Worm (Caenorhabditis elegans) whole organism, L4 larva: ENCODE measurements around the gene cest-9.2.

Experiments
- F10B5.3 ChIP-seq: sonication (generic microtip); optimal IDR thresholded peaks from 2 replicates; lab custom pipeline; 2016; ENCODE audit warnings: mild to moderate bottlenecking, missing genetic modification characterization, missing compliant biosample characterization
- T20F7.1 ChIP-seq: fragments of 200-800 bp; sonication (Bioruptor generic); optimal IDR thresholded peaks from 2 replicates; lab custom pipeline; 2018; ENCODE audit warnings: mild to moderate bottlenecking, missing genetic modification characterization, missing compliant biosample characterization
- T26A8.4 ChIP-seq: fragments of 200-800 bp; sonication (Bioruptor generic); IDR thresholded peaks from 2 replicates; pipeline ENCODE4 v1.3.6; 2022; ENCODE audit warnings: missing genetic modification characterization, missing compliant biosample characterization
- Y105C5A.15 ChIP-seq: fragments of 200-800 bp; sonication (Bioruptor generic); IDR thresholded peaks from 2 replicates; pipeline ENCODE4 v1.3.6; 2022; ENCODE audit warnings: missing genetic modification characterization, missing compliant biosample characterization
- Y75B8A.6 ChIP-seq: fragments of 200-800 bp; sonication (Bioruptor generic); IDR thresholded peaks from 2 replicates; pipeline ENCODE4 v1.3.6; 2022; ENCODE audit warnings: missing genetic modification reagents, missing genetic modification characterization, missing compliant biosample characterization
- aha-1 ChIP-seq: fragments of 150-350 bp; peaks from one replicate; lab custom pipeline; 2014; ENCODE audit warnings: missing biosample characterization, missing genetic modification characterization
- ama-1 ChIP-seq: fragments of 150-350 bp; optimal IDR thresholded peaks from 2 replicates; lab custom pipeline; 2014; ENCODE audit warnings: inconsistent platforms, mixed read lengths
- ceh-28 ChIP-seq: fragments of 150-350 bp; optimal IDR thresholded peaks from 2 replicates; lab custom pipeline; 2014; ENCODE audit warnings: missing biosample characterization, missing genetic modification reagents, missing genetic modification characterization
- ceh-32 ChIP-seq: sonication (generic microtip); optimal IDR thresholded peaks from 2 replicates; lab custom pipeline; 2016; ENCODE audit warnings: mild to moderate bottlenecking, missing genetic modification characterization, missing compliant biosample characterization; ENCODE audit not compliant: poor library complexity
- ceh-62 ChIP-seq: sonication (generic microtip); optimal IDR thresholded peaks from 2 replicates; lab custom pipeline; 2017; ENCODE audit warnings: missing biosample characterization, missing genetic modification characterization
- ceh-82 ChIP-seq: sonication (generic microtip); optimal IDR thresholded peaks from 2 replicates; lab custom pipeline; 2017; ENCODE audit warnings: missing biosample characterization, missing genetic modification characterization
- cey-2 ChIP-seq: sonication (generic microtip); optimal IDR thresholded peaks from 3 replicates; lab custom pipeline; 2017; ENCODE audit warnings: missing genetic modification characterization, mild to moderate bottlenecking, missing compliant biosample characterization, antibody characterized with exemption, borderline replicate concordance; ENCODE audit not compliant: insufficient read depth
- ctbp-1 ChIP-seq: fragments of 200-800 bp; sonication (Bioruptor generic); IDR thresholded peaks from 2 replicates; pipeline ENCODE4 v1.3.6; 2022; ENCODE audit warnings: missing genetic modification reagents, missing genetic modification characterization, missing compliant biosample characterization
- daf-12 ChIP-seq: fragments of 150-350 bp; optimal IDR thresholded peaks from 2 replicates; lab custom pipeline; 2014; ENCODE audit warnings: missing biosample characterization, missing genetic modification reagents, missing genetic modification characterization
- daf-19 ChIP-seq: fragments of 200-800 bp; sonication (Bioruptor generic); conservative IDR thresholded peaks from 2 replicates; pipeline ENCODE4 v1.3.6; 2022; ENCODE audit warnings: missing genetic modification characterization, missing compliant biosample characterization
- dmd-9 ChIP-seq: fragments of 200-800 bp; sonication (Bioruptor generic); IDR thresholded peaks from 2 replicates; pipeline ENCODE4 v1.3.6; 2022; ENCODE audit warnings: missing genetic modification reagents, missing genetic modification characterization, missing compliant biosample characterization
- egl-27 ChIP-seq: sonication (generic microtip); optimal IDR thresholded peaks from 3 replicates; lab custom pipeline; 2017; ENCODE audit warnings: missing biosample characterization, missing genetic modification reagents, missing genetic modification characterization
- fkh-10 ChIP-seq: fragments of 150-350 bp; optimal IDR thresholded peaks from 2 replicates; lab custom pipeline; 2014; ENCODE audit warnings: missing biosample characterization, missing genetic modification reagents, missing genetic modification characterization
- fos-1 ChIP-seq: fragments of 150-350 bp; optimal IDR thresholded peaks from 2 replicates; lab custom pipeline; 2014; ENCODE audit warnings: missing biosample characterization, missing genetic modification characterization
- gei-8 ChIP-seq: fragments of 200-800 bp; sonication (Bioruptor generic); optimal IDR thresholded peaks from 2 replicates; lab custom pipeline; 2018; ENCODE audit warnings: mild to moderate bottlenecking, missing genetic modification characterization, missing compliant biosample characterization
- hlh-11 ChIP-seq: fragments of 200-800 bp; sonication (Bioruptor generic); optimal IDR thresholded peaks from 2 replicates; lab custom pipeline; 2018; ENCODE audit warnings: mild to moderate bottlenecking, missing genetic modification characterization, missing compliant biosample characterization
- lin-1 ChIP-seq: fragments of 200-800 bp; sonication (Bioruptor generic); IDR thresholded peaks from 2 replicates; pipeline ENCODE4 v1.3.6; 2022; ENCODE audit warnings: missing genetic modification reagents, missing genetic modification characterization, missing compliant biosample characterization
- lin-13 ChIP-seq: fragments of 150-350 bp; optimal IDR thresholded peaks from 2 replicates; lab custom pipeline; 2014; ENCODE audit warnings: missing biosample characterization, missing genetic modification reagents, missing genetic modification characterization
- lin-15B ChIP-seq: fragments of 150-350 bp; sonication (generic microtip); optimal IDR thresholded peaks from 3 replicates; lab custom pipeline; 2014; ENCODE audit warnings: missing biosample characterization, missing genetic modification characterization
- lin-29 ChIP-seq: fragments of 200-800 bp; sonication (Bioruptor generic); IDR thresholded peaks from 2 replicates; pipeline ENCODE4 v1.3.6; 2022; ENCODE audit warnings: missing genetic modification reagents, missing genetic modification characterization, missing compliant biosample characterization
- lin-38 ChIP-seq: fragments of 200-800 bp; sonication (Bioruptor generic); IDR thresholded peaks from 2 replicates; pipeline ENCODE4 v1.3.6; 2022; ENCODE audit warnings: missing genetic modification reagents, missing genetic modification characterization, missing compliant biosample characterization
- lin-39 ChIP-seq: fragments of 150-350 bp; optimal IDR thresholded peaks from 2 replicates; lab custom pipeline; 2014; ENCODE audit warnings: missing biosample characterization, missing genetic modification reagents, missing genetic modification characterization
- lir-3 ChIP-seq: sonication (generic microtip); optimal IDR thresholded peaks from 2 replicates; lab custom pipeline; 2016; ENCODE audit warnings: mild to moderate bottlenecking, missing genetic modification characterization, missing compliant biosample characterization
- lsy-2 ChIP-seq, 2 experiments: fragments of 150-350 bp in 1 of 2; sonication (generic microtip) in 1 of 2; optimal IDR thresholded peaks; 2 replicates each; lab custom pipeline; 2014 to 2017; ENCODE audit warnings: missing biosample characterization in 2 of 2, missing genetic modification characterization in 2 of 2
- madf-9 ChIP-seq: fragments of 200-800 bp; sonication (Bioruptor generic); conservative IDR thresholded peaks from 2 replicates; pipeline ENCODE4 v1.3.6; 2022; ENCODE audit warnings: missing genetic modification reagents, missing genetic modification characterization, missing compliant biosample characterization
- mes-2 ChIP-seq: sonication (generic microtip); optimal IDR thresholded peaks from 2 replicates; lab custom pipeline; 2016; ENCODE audit warnings: missing genotype, mild to moderate bottlenecking, missing genetic modification characterization, missing compliant biosample characterization; ENCODE audit not compliant: poor library complexity, severe bottlenecking
- mxl-2 ChIP-seq: fragments of 200-800 bp; sonication (Bioruptor generic); conservative IDR thresholded peaks from 2 replicates; pipeline ENCODE4 v1.3.6; 2022; ENCODE audit warnings: missing genetic modification reagents, missing genetic modification characterization, missing compliant biosample characterization
- mxl-3 ChIP-seq: fragments of 200-800 bp; sonication (Bioruptor generic); optimal IDR thresholded peaks from 2 replicates; lab custom pipeline; 2018; ENCODE audit warnings: mild to moderate bottlenecking, missing genetic modification characterization, missing compliant biosample characterization
- nhr-10 ChIP-seq: fragments of 150-350 bp; optimal IDR thresholded peaks from 2 replicates; lab custom pipeline; 2014; ENCODE audit warnings: missing biosample characterization, missing genetic modification characterization
- nhr-111 ChIP-seq: fragments of 200-800 bp; sonication (Bioruptor generic); optimal IDR thresholded peaks from 2 replicates; lab custom pipeline; 2018; ENCODE audit warnings: mild to moderate bottlenecking, missing genetic modification characterization, missing compliant biosample characterization
- nhr-237 ChIP-seq: sonication (generic microtip); optimal IDR thresholded peaks from 2 replicates; lab custom pipeline; 2017; ENCODE audit warnings: missing biosample characterization, missing genetic modification characterization
- nhr-25 ChIP-seq: sonication (generic microtip); optimal IDR thresholded peaks from 2 replicates; lab custom pipeline; 2017; ENCODE audit warnings: missing genetic modification characterization, mild to moderate bottlenecking, missing compliant biosample characterization, antibody characterized with exemption, moderate library complexity, borderline replicate concordance; ENCODE audit not compliant: insufficient read depth
- nhr-28 ChIP-seq: fragments of 150-350 bp; optimal IDR thresholded peaks from 2 replicates; lab custom pipeline; 2014; ENCODE audit warnings: missing biosample characterization, missing genetic modification characterization
- nhr-48 ChIP-seq: sonication (generic microtip); optimal IDR thresholded peaks from 2 replicates; lab custom pipeline; 2016; ENCODE audit warnings: mild to moderate bottlenecking, missing genetic modification characterization, missing compliant biosample characterization
- nhr-76 ChIP-seq: fragments of 150-350 bp; optimal IDR thresholded peaks from 2 replicates; lab custom pipeline; 2014; ENCODE audit warnings: missing biosample characterization, missing genetic modification characterization
- pha-4 ChIP-seq, 2 experiments: fragments of 150-350 bp in 1 of 2; fragments of 200-800 bp in 1 of 2; sonication (Bioruptor generic) in 1 of 2; IDR thresholded peaks in 1 of 2; optimal IDR thresholded peaks in 1 of 2; 2 replicates each; pipeline versions ENCODE4 v1.3.6 to Lab custom; 2014 to 2022; ENCODE audit warnings: missing genetic modification characterization in 2 of 2, missing genetic modification reagents in 2 of 2, missing biosample characterization in 1 of 2, missing compliant biosample characterization in 1 of 2
- php-3 ChIP-seq: fragments of 200-800 bp; sonication (Bioruptor generic); IDR thresholded peaks from 2 replicates; pipeline ENCODE4 v1.3.6; 2022; ENCODE audit warnings: missing genetic modification reagents, missing genetic modification characterization, missing compliant biosample characterization
- saeg-2 ChIP-seq: fragments of 200-800 bp; sonication (Bioruptor generic); IDR thresholded peaks from 2 replicates; pipeline ENCODE4 v1.3.6; 2022; ENCODE audit warnings: missing genetic modification reagents, missing genetic modification characterization, missing compliant biosample characterization
- skn-1 ChIP-seq: fragments of 150-350 bp; optimal IDR thresholded peaks from 2 replicates; lab custom pipeline; 2014; ENCODE audit warnings: missing biosample characterization, missing genetic modification characterization
- snpc-1.2 ChIP-seq: fragments of 200-800 bp; sonication (Bioruptor generic); IDR thresholded peaks from 2 replicates; pipeline ENCODE4 v1.3.6; 2022; ENCODE audit warnings: missing genetic modification reagents, missing genetic modification characterization, missing compliant biosample characterization
- snpc-4 ChIP-seq: fragments of 150-350 bp; optimal IDR thresholded peaks from 2 replicates; lab custom pipeline; 2014; ENCODE audit warnings: missing biosample characterization, missing genetic modification characterization
- spr-3 ChIP-seq: fragments of 200-800 bp; sonication (Bioruptor generic); optimal IDR thresholded peaks from 2 replicates; lab custom pipeline; 2018; ENCODE audit warnings: mild to moderate bottlenecking, missing genetic modification characterization, missing compliant biosample characterization
- tra-1 ChIP-seq: fragments of 200-800 bp; sonication (Bioruptor generic); IDR thresholded peaks from 2 replicates; pipeline ENCODE4 v1.3.6; 2022; ENCODE audit warnings: missing genetic modification reagents, missing genetic modification characterization, missing compliant biosample characterization
- zfp-2 ChIP-seq: sonication (generic microtip); optimal IDR thresholded peaks from 2 replicates; lab custom pipeline; 2016; ENCODE audit warnings: mild to moderate bottlenecking, missing genetic modification characterization, missing compliant biosample characterization
- zip-11 ChIP-seq: fragments of 200-800 bp; sonication (Bioruptor generic); IDR thresholded peaks from 2 replicates; pipeline ENCODE4 v1.3.6; 2022; ENCODE audit warnings: missing genetic modification characterization, missing compliant biosample characterization
- ztf-7 ChIP-seq: fragments of 150-350 bp; optimal IDR thresholded peaks from 2 replicates; lab custom pipeline; 2014; ENCODE audit warnings: missing biosample characterization, missing genetic modification characterization

The cest-9.2 gene

ce11 chrX:12205478-12206059 lies 16.3 kb upstream of the cest-9.2 start (continued):
- TF ChIP-seq gei-8 (GFP tag; lab: Kevin White, UChicago) (no peak), nhr-237 (tag; lab: Kevin White, UChicago) (no peak), ama-1 (lab: Kevin White, UChicago) (no peak), egl-27 (no peak), skn-1 (no peak), php-3 (GFP tag; lab: Robert Waterston, UW) (no peak), ceh-32 (no peak), madf-9 (no peak), fos-1 (tag; lab: Kevin White, UChicago) (no peak), nhr-76 (tag; lab: Kevin White, UChicago) (no peak), daf-12 (tag; lab: Kevin White, UChicago) (no peak), tra-1 (GFP tag; lab: Robert Waterston, UW) (no peak), lin-15B (tag; lab: Kevin White, UChicago) (no peak), lsy-2 (tag; optimal IDR thresholded peaks at IDR 0.05; lab: Kevin White, UChicago) (peak; percentile 50 to 62), zfp-2 (tag; lab: Kevin White, UChicago) (no peak), T26A8.4 (GFP tag; lab: Robert Waterston, UW) (no peak), nhr-111 (GFP tag; lab: Kevin White, UChicago) (no peak), lin-13 (no peak), lin-38 (GFP tag; lab: Robert Waterston, UW) (no peak), snpc-1.2 (GFP tag; lab: Robert Waterston, UW) (no peak), pha-4 (GFP tag; IDR thresholded peaks at IDR 0.05; lab: Robert Waterston, UW) (no peak), pha-4 (tag; optimal IDR thresholded peaks at IDR 0.05; lab: Kevin White, UChicago) (no peak), fkh-10 (GFP tag; lab: Kevin White, UChicago) (peak; percentile 88), cey-2 (tag; lab: Kevin White, UChicago) (no peak), daf-19 (no peak), T20F7.1 (GFP tag; lab: Kevin White, UChicago) (no peak), lin-39 (no peak), Y105C5A.15 (no peak), lir-3 (tag; lab: Kevin White, UChicago) (no peak), aha-1 (tag; lab: Kevin White, UChicago) (peak; percentile 94), ctbp-1 (peak; percentile 84), nhr-25 (no peak), nhr-48 (tag; lab: Kevin White, UChicago) (peak; percentile 26), nhr-28 (tag; lab: Kevin White, UChicago) (no peak), mxl-3 (no peak), zip-11 (GFP tag; lab: Robert Waterston, UW) (no peak), ztf-7 (tag; lab: Kevin White, UChicago) (no peak), snpc-4 (no peak), saeg-2 (GFP tag; lab: Robert Waterston, UW) (no peak), lin-29 (GFP tag; lab: Robert Waterston, UW) (no peak), ceh-82 (tag; lab: Kevin White, UChicago) (no peak), lin-1 (GFP tag; lab: Robert Waterston, UW) (no peak), nhr-10 (tag; lab: Kevin White, UChicago) (no peak), mxl-2 (GFP tag; lab: Robert Waterston, UW) (no peak), hlh-11 (tag; lab: Kevin White, UChicago) (peak; percentile 11), spr-3 (no peak), Y75B8A.6 (GFP tag; lab: Robert Waterston, UW) (no peak), F10B5.3 (tag; lab: Kevin White, UChicago) (no peak), ceh-62 (no peak), dmd-9 (GFP tag; lab: Robert Waterston, UW) (0 out of 2 replicates have a peak, but pooled peaks have one; percentile 53), ceh-28 (tag; lab: Kevin White, UChicago) (no peak), mes-2 (tag; lab: Kevin White, UChicago) (peak; percentile 14)
